Fruit fly (Drosophila melanogaster) whole organism, pupa: ENCODE results near the gene CG14983.

ENCODE experiments used
- CG10348 ChIP-seq: fragments of 200-800 bp; sonication (Bioruptor generic); IDR thresholded peaks from 2 replicates; pipeline ENCODE4 v1.3.6; 2022; ENCODE audit warnings: missing biosample characterization, missing genetic modification characterization
- CG13204 ChIP-seq: fragments of 200-800 bp; sonication (Bioruptor generic); optimal IDR thresholded peaks from 2 replicates; lab custom pipeline; 2018; ENCODE audit warnings: missing biosample characterization, mild to moderate bottlenecking, missing genetic modification characterization, moderate library complexity
- CG4496 ChIP-seq: fragments of 200-800 bp; sonication (Bioruptor generic); IDR thresholded peaks from 3 replicates; pipeline ENCODE4 v1.3.6; 2022; ENCODE audit warnings: missing biosample characterization, missing genetic modification characterization
- CG8301 ChIP-seq: fragments of 200-800 bp; sonication (Bioruptor generic); optimal IDR thresholded peaks from 2 replicates; lab custom pipeline; 2018; ENCODE audit warnings: missing biosample characterization, mild to moderate bottlenecking, missing genetic modification characterization
- CG9948 ChIP-seq: fragments of 200-800 bp; sonication (Bioruptor generic); optimal IDR thresholded peaks from 2 replicates; lab custom pipeline; 2018; ENCODE audit warnings: missing biosample characterization, mild to moderate bottlenecking, missing genetic modification characterization, moderate library complexity
- EcR ChIP-seq: fragments of 200-800 bp; sonication (Bioruptor generic); optimal IDR thresholded peaks from 3 replicates; lab custom pipeline; 2019; ENCODE audit warnings: missing biosample characterization, missing genetic modification characterization, mild to moderate bottlenecking, moderate library complexity, missing genetic modification reagents
- Pif1B ChIP-seq: fragments of 200-800 bp; sonication (Bioruptor generic); optimal IDR thresholded peaks from 3 replicates; lab custom pipeline; 2016; ENCODE audit warnings: missing biosample characterization, missing genetic modification characterization
- Snoo ChIP-seq: fragments of 200-800 bp; sonication (Bioruptor generic); optimal IDR thresholded peaks from 3 replicates; lab custom pipeline; 2017; ENCODE audit warnings: missing biosample characterization, mild to moderate bottlenecking, missing genetic modification characterization, inconsistent platforms

DNA sequence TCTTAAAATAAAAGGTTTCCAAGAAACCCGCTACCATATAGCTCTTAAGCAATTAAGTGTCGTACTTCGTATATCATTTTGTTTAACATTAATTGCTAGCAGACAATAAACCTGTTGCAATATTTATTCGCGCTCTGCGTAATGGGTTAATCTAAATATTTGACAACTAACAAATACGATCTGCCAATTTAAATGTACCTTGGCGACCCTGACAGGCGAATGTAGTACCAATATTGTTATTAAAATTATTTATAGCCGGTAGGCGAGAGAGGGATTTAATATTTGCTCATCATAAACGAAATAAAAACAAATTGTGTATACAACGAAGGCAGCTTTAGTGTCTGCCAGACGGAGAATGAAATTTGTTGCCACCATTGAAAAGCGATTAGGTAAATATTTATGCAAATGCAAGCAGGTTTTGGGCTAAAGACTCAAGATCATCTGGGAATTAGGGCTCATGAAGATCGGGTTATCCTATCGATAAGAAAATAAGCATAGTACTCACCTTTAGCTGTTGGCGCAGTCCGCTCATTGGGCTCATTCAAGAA is 16.3 kb downstream of the CG14983 start:
- TF ChIP-seq EcR (no peak), Pif1B (GFP tag; lab: Kevin White, UChicago) (no peak), Snoo (tag; lab: Kevin White, UChicago) (no peak), CG13204 (no peak), CG9948 (tag; lab: Kevin White, UChicago) (no peak), CG8301 (tag; lab: Kevin White, UChicago) (no peak), CG10348 (GFP tag; lab: Robert Waterston, UW) (no peak), CG4496 (GFP tag; lab: Robert Waterston, UW) (no peak)
